Worm (Caenorhabditis elegans): Measurements from ENCODE around the gene F52G3.7.

Gene F52G3.7

DNA sequence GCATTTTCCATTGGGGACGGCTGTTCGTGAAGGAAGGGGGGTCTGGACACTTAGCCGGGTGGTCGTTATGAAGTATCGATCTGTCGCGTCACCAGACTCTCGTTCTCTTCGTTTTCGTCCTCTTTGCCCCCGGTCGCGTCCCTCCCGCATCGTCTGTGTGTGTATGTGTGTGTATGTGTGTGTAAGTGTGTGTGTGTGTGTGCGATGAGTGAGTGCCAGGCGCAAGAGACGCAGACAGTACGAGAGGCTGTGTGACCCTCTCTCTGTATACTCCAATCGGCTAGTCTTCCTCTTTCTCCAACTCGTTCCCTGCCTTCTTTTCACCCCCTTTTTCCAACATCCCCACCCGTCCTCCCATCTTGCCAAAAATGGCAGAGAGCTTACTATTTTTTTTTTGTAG lies 2.3 kb upstream of the F52G3.7 start (continued):
- TF ChIP-seq fkh-2 (tag; optimal IDR thresholded peaks at IDR 0.05) (no peak), pqm-1 (tag; optimal IDR thresholded peaks at IDR 0.05) (peak; percentile 68), fos-1 (tag; optimal IDR thresholded peaks at IDR 0.05) (no peak), ztf-11 (tag; optimal IDR thresholded peaks at IDR 0.05) (no peak), egl-27 (tag; optimal IDR thresholded peaks at IDR 0.05) (peak; percentile 37), nhr-67 (tag; optimal IDR thresholded peaks at IDR 0.05) (no peak), nfya-1 (tag; optimal IDR thresholded peaks at IDR 0.05; ENCODE audit: insufficient read depth) (peak; percentile 92), lin-39 (tag; optimal IDR thresholded peaks at IDR 0.05) (peak; percentile 92), fkh-10 (GFP tag; optimal IDR thresholded peaks at IDR 0.05) (peak; percentile 14), hmg-11 (tag; optimal IDR thresholded peaks at IDR 0.05) (peak; percentile 95), ceh-82 (tag; optimal IDR thresholded peaks at IDR 0.05) (peak; percentile 18), nhr-237 (tag; optimal IDR thresholded peaks at IDR 0.05) (no peak), elt-1 (tag; optimal IDR thresholded peaks at IDR 0.05) (peak; percentile 71), elt-2 (tag; optimal IDR thresholded peaks at IDR 0.05) (peak; percentile 74), skn-1 (tag; optimal IDR thresholded peaks at IDR 0.05) (peak; percentile 86), mdl-1 (tag; optimal IDR thresholded peaks at IDR 0.05) (peak; percentile 59), unc-62 (GFP tag; optimal IDR thresholded peaks at IDR 0.05) (peak; percentile 76), snpc-4 (tag; optimal IDR thresholded peaks at IDR 0.05) (peak; percentile 76), eor-1 (tag; optimal IDR thresholded peaks at IDR 0.05) (no peak), elt-3 (tag; optimal IDR thresholded peaks at IDR 0.05) (no peak), R02D3.7 (tag; optimal IDR thresholded peaks at IDR 0.05) (peak; percentile 61), nhr-23 (tag; optimal IDR thresholded peaks at IDR 0.05) (peak; percentile 86), nhr-11 (tag; optimal IDR thresholded peaks at IDR 0.05) (peak; percentile 22), nhr-28 (tag; optimal IDR thresholded peaks at IDR 0.05) (no peak), tbx-2 (tag; optimal IDR thresholded peaks at IDR 0.05) (peak; percentile 51), nhr-25 (tag; optimal IDR thresholded peaks at IDR 0.05) (peak; percentile 92), aly-2 (tag; optimal IDR thresholded peaks at IDR 0.05) (no peak)

DNA sequence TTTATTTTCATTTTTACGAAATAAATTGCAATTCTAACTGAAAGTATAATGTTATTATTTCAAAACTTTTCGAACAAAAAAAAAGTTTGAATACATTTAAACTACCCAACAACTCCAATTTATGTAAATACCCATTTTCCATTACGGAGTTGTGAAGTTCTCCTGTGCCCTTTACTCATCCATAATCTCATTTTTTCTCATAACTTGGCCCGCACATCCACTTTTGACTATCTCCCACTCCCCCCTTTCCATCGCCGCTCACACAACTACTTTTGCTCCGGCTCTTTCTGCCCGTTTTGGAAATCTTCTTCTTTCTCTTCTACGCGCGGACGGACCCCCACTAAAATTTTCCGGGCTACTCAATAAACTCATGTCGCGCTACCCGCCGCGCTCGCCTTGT lies 1.1 kb upstream of the F52G3.7 start:
- TF ChIP-seq lsy-12 (tag; optimal IDR thresholded peaks at IDR 0.05) (no peak), hmg-11 (tag; optimal IDR thresholded peaks at IDR 0.05) (no peak), tbx-2 (tag; optimal IDR thresholded peaks at IDR 0.05) (no peak), ZK546.5 (tag; optimal IDR thresholded peaks at IDR 0.05) (no peak), fos-1 (tag; optimal IDR thresholded peaks at IDR 0.05) (no peak), unc-62 (GFP tag; optimal IDR thresholded peaks at IDR 0.05) (no peak), jun-1 (tag; optimal IDR thresholded peaks at IDR 0.05) (no peak), nhr-12 (tag; optimal IDR thresholded peaks at IDR 0.05) (no peak), ama-1 (optimal IDR thresholded peaks at IDR 0.05) (no peak), nhr-25 (tag; optimal IDR thresholded peaks at IDR 0.05) (no peak), nhr-28 (tag; optimal IDR thresholded peaks at IDR 0.05) (no peak), ceh-16 (tag; optimal IDR thresholded peaks at IDR 0.05) (no peak), fkh-2 (tag; optimal IDR thresholded peaks at IDR 0.05) (no peak), fkh-10 (GFP tag; optimal IDR thresholded peaks at IDR 0.05) (no peak)

DNA sequence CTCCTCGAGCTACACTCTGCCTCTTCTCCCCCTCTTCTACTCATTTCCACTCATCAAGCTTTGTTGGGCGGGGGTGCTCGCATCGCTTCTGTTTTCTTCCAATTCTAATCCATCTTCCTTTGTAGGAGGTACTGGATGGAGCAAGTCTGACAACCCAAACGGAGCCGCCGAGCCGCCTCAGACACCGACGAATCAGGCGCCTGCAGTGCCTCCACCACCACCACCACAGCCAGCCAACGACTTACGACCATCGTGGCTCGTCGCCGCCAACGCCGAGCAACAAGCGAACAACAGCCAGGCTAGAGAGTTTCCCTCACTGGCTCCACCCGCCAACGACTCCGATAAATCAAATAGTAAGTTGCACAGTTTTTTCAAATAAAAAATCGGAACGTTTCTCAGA lies 2.2 kb downstream of the F52G3.7 start:
- TF ChIP-seq nhr-237 (tag; optimal IDR thresholded peaks at IDR 0.05) (no peak), daf-12 (tag; optimal IDR thresholded peaks at IDR 0.05) (no peak), egl-5 (tag; optimal IDR thresholded peaks at IDR 0.05) (no peak), ceh-28 (tag; optimal IDR thresholded peaks at IDR 0.05) (no peak), lin-15B (tag; optimal IDR thresholded peaks at IDR 0.05) (no peak), ZK546.5 (tag; optimal IDR thresholded peaks at IDR 0.05) (no peak), aly-2 (tag; optimal IDR thresholded peaks at IDR 0.05) (no peak), nhr-67 (tag; optimal IDR thresholded peaks at IDR 0.05) (no peak), zag-1 (tag; optimal IDR thresholded peaks at IDR 0.05) (no peak), ceh-82 (tag; optimal IDR thresholded peaks at IDR 0.05) (no peak), jun-1 (tag; optimal IDR thresholded peaks at IDR 0.05) (no peak), pha-4 (tag; optimal IDR thresholded peaks at IDR 0.05) (no peak), sea-2 (GFP tag; optimal IDR thresholded peaks at IDR 0.05) (no peak), nfya-1 (tag; optimal IDR thresholded peaks at IDR 0.05; ENCODE audit: insufficient read depth) (no peak), nhr-11 (tag; optimal IDR thresholded peaks at IDR 0.05) (no peak), nhr-23 (tag; optimal IDR thresholded peaks at IDR 0.05) (no peak)
